Worm (Caenorhabditis elegans): Measurements from ENCODE around the gene lgc-37.

The lgc-37 gene

DNA sequence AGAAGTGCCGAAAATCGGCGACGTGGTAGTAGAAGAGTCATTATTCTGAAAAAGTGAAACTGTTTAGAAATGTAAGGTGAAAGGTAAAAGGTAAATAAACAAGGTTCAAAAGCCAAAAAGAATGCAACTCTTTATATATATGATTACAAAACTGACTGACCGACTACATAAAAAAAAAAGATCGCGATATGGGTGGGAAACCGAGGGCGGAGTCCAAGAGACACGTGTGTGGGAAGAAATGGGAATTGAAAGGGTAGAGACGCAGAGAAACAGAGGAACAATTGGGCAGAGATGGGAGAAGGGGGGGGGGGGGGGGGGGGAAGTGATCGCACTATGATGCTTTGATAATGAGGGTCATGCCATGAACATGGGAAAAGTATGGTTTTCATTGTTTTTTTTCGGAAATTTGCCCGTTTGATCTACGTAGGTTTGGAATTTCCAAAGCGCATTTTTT lies 54.0 kb downstream of the lgc-37 start, which contains the start of gene Y37D8A.4 (continued):
- TF ChIP-seq egl-27 (tag; optimal IDR thresholded peaks at IDR 0.05) (no peak), mbf-1 (tag; optimal IDR thresholded peaks at IDR 0.05) (no peak), gmeb-1 (tag; optimal IDR thresholded peaks at IDR 0.05) (peak; percentile 41)

DNA sequence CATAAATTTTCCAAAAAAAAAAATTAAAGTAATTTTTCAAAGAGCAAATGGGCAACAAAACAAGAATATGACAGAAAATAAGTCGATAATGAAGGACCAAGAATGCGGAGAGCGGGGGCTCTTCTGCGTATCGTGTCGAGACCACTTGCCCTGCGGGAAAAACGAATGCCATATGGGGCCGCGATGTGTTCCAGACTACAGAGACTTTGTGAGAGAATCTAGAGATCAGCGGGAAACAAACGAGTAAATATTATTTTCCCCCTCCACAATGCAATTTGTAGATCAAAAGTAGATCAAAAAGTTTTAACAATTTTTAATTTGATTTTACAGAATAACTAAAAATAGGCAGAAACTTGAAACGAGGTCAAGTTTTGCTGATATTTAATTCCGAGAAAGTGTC lies 55.2 kb downstream of the lgc-37 start:
- no peak for TF ChIP-seq dmd-4 (tag; optimal IDR thresholded peaks at IDR 0.05)
- TF ChIP-seq egl-27 (tag; optimal IDR thresholded peaks at IDR 0.05): no peak
- TF ChIP-seq nhr-12 (tag; optimal IDR thresholded peaks at IDR 0.05): no peak
- TF ChIP-seq mbf-1 (tag; optimal IDR thresholded peaks at IDR 0.05): no peak
- no peak for TF ChIP-seq elt-1 (tag; optimal IDR thresholded peaks at IDR 0.05)
- TF ChIP-seq ztf-4 (tag; optimal IDR thresholded peaks at IDR 0.05): no peak
- no peak for TF ChIP-seq sma-3 (GFP tag; optimal IDR thresholded peaks at IDR 0.05)
- no peak for TF ChIP-seq skn-1 (tag; optimal IDR thresholded peaks at IDR 0.05)
- no peak for TF ChIP-seq alr-1 (tag; optimal IDR thresholded peaks at IDR 0.05)
- TF ChIP-seq F13H6.1 (tag; optimal IDR thresholded peaks at IDR 0.05): no peak
- TF ChIP-seq nhr-23 (tag; optimal IDR thresholded peaks at IDR 0.05): no peak
- TF ChIP-seq sem-4 (tag; optimal IDR thresholded peaks at IDR 0.05): no peak
- TF ChIP-seq nhr-129 (tag; optimal IDR thresholded peaks at IDR 0.05): no peak
- TF ChIP-seq unc-62 (GFP tag; optimal IDR thresholded peaks at IDR 0.05): no peak
- TF ChIP-seq nhr-237 (tag; optimal IDR thresholded peaks at IDR 0.05): no peak

- peak; percentile 29 to 88 for TF ChIP-seq lsy-2 (tag; optimal IDR thresholded peaks at IDR 0.05)
- peak; percentile 23 for TF ChIP-seq ceh-16 (tag; optimal IDR thresholded peaks at IDR 0.05)
- TF ChIP-seq egl-27 (tag; optimal IDR thresholded peaks at IDR 0.05): peak; percentile 88
- no peak for TF ChIP-seq elt-3 (tag; optimal IDR thresholded peaks at IDR 0.05)
- no peak for TF ChIP-seq nhr-129 (tag; optimal IDR thresholded peaks at IDR 0.05)
- TF ChIP-seq lin-13 (GFP tag; optimal IDR thresholded peaks at IDR 0.05): peak; percentile 69
- TF ChIP-seq nhr-6 (tag; optimal IDR thresholded peaks at IDR 0.05): peak; percentile 62
- TF ChIP-seq zag-1 (tag; optimal IDR thresholded peaks at IDR 0.05): peak; percentile 41
- no peak for TF ChIP-seq alr-1 (tag; optimal IDR thresholded peaks at IDR 0.05)
- TF ChIP-seq Y55F3AM.14 (GFP tag; optimal IDR thresholded peaks at IDR 0.05): peak; percentile 64
- TF ChIP-seq ztf-1 (GFP tag; conservative IDR thresholded peaks at IDR 0.05): no peak
- TF ChIP-seq sma-3 (GFP tag; optimal IDR thresholded peaks at IDR 0.05): peak; percentile 74
- peak; percentile 90 for TF ChIP-seq nhr-21 (tag; optimal IDR thresholded peaks at IDR 0.05)
- no peak for TF ChIP-seq ZK546.5 (tag; optimal IDR thresholded peaks at IDR 0.05)
- peak; percentile 95 for TF ChIP-seq fos-1 (tag; optimal IDR thresholded peaks at IDR 0.05)
- TF ChIP-seq aly-2 (tag; optimal IDR thresholded peaks at IDR 0.05): no peak
- no peak for TF ChIP-seq ztf-11 (tag; optimal IDR thresholded peaks at IDR 0.05)
- TF ChIP-seq crh-2 (tag; optimal IDR thresholded peaks at IDR 0.05): peak; percentile 82
- peak; percentile 47 for TF ChIP-seq skn-1 (tag; optimal IDR thresholded peaks at IDR 0.05)
- TF ChIP-seq nhr-25 (tag; optimal IDR thresholded peaks at IDR 0.05): peak; percentile 44
- peak; percentile 13 for TF ChIP-seq ztf-4 (tag; optimal IDR thresholded peaks at IDR 0.05)
- no peak for TF ChIP-seq ceh-82 (tag; optimal IDR thresholded peaks at IDR 0.05)
- peak; percentile 40 to 83 for TF ChIP-seq mdl-1 (tag; optimal IDR thresholded peaks at IDR 0.05)
- TF ChIP-seq R02D3.7 (tag; optimal IDR thresholded peaks at IDR 0.05): no peak
- TF ChIP-seq lin-39 (tag; optimal IDR thresholded peaks at IDR 0.05): no peak
- no peak for TF ChIP-seq lin-11 (tag; optimal IDR thresholded peaks at IDR 0.05)
- TF ChIP-seq unc-55 (GFP tag; optimal IDR thresholded peaks at IDR 0.05): peak; percentile 79
- TF ChIP-seq gmeb-1 (tag; optimal IDR thresholded peaks at IDR 0.05): peak; percentile 2
- peak; percentile 99 for TF ChIP-seq F13H6.1 (tag; optimal IDR thresholded peaks at IDR 0.05)
- peak; percentile 38 for TF ChIP-seq mab-5 (tag; optimal IDR thresholded peaks at IDR 0.05)
- TF ChIP-seq sem-4 (tag; optimal IDR thresholded peaks at IDR 0.05): peak; percentile 97
- TF ChIP-seq C34F6.9 (tag; optimal IDR thresholded peaks at IDR 0.05): peak; percentile 80
- TF ChIP-seq ama-1 (optimal IDR thresholded peaks at IDR 0.05): no peak
- TF ChIP-seq blmp-1 (tag; optimal IDR thresholded peaks at IDR 0.05; ENCODE audit: insufficient read depth): peak; percentile 96
- peak; percentile 99 for TF ChIP-seq sma-9 (GFP tag; optimal IDR thresholded peaks at IDR 0.05)
- no peak for TF ChIP-seq sma-9 (tag; optimal IDR thresholded peaks at IDR 0.05)
- TF ChIP-seq nhr-12 (tag; optimal IDR thresholded peaks at IDR 0.05): no peak
Observed at ce11 chrIII:12841328-12841727, 56.4 kb downstream of the lgc-37 start.
